Fruit fly (Drosophila melanogaster) whole organism, embryonic: Measurements from ENCODE around the gene CG11374.

Experiments
- BEAF-32 ChIP-seq: fragments of 200-800 bp; sonication (Bioruptor generic); optimal IDR thresholded peaks from 3 replicates; lab custom pipeline; 2017; ENCODE audit warnings: missing biosample characterization, missing genetic modification characterization, mild to moderate bottlenecking, moderate library complexity, missing genetic modification reagents
- CG11696 ChIP-seq: fragments of 200-800 bp; sonication (Bioruptor generic); IDR thresholded peaks from 2 replicates; pipeline ENCODE4 v1.3.6; 2022; ENCODE audit warnings: missing biosample characterization, missing genetic modification characterization
- CG13894 ChIP-seq: fragments of 200-800 bp; sonication (Bioruptor generic); optimal IDR thresholded peaks from 3 replicates; lab custom pipeline; 2018; ENCODE audit warnings: missing biosample characterization, mild to moderate bottlenecking, missing genetic modification characterization, moderate library complexity
- CG15073 ChIP-seq: fragments of 200-800 bp; sonication (Bioruptor generic); optimal IDR thresholded peaks from 2 replicates; lab custom pipeline; 2016; ENCODE audit warnings: missing biosample characterization, missing genetic modification characterization
- CG18262 ChIP-seq: fragments of 200-800 bp; optimal IDR thresholded peaks from 3 replicates; lab custom pipeline; 2019; ENCODE audit warnings: missing biosample characterization, mild to moderate bottlenecking, missing genetic modification characterization, moderate library complexity
- CG18764 ChIP-seq: fragments of 200-800 bp; sonication (Bioruptor generic); optimal IDR thresholded peaks from 3 replicates; lab custom pipeline; 2016; ENCODE audit warnings: missing biosample characterization, missing genetic modification characterization
- CG2116 ChIP-seq: fragments of 200-800 bp; sonication (Bioruptor generic); optimal IDR thresholded peaks from 3 replicates; lab custom pipeline; 2018; ENCODE audit warnings: missing biosample characterization, mild to moderate bottlenecking, missing genetic modification characterization
- CG2712 ChIP-seq: fragments of 200-800 bp; optimal IDR thresholded peaks from 3 replicates; lab custom pipeline; 2019; ENCODE audit warnings: missing biosample characterization, mild to moderate bottlenecking, missing genetic modification characterization, moderate library complexity
- CG32532 ChIP-seq: fragments of 200-800 bp; sonication (Bioruptor generic); IDR thresholded peaks from 2 replicates; pipeline ENCODE4 v1.3.6; 2022; ENCODE audit warnings: missing biosample characterization, missing genetic modification characterization
- CG3281 ChIP-seq: fragments of 200-800 bp; sonication (Bioruptor generic); optimal IDR thresholded peaks from 3 replicates; lab custom pipeline; 2017; ENCODE audit warnings: missing biosample characterization, mild to moderate bottlenecking, missing genetic modification characterization
- CG33557 ChIP-seq: fragments of 200-800 bp; sonication (Bioruptor generic); optimal IDR thresholded peaks from 2 replicates; lab custom pipeline; 2019; ENCODE audit warnings: missing biosample characterization, mild to moderate bottlenecking, missing genetic modification characterization, moderate library complexity
- CG34224 ChIP-seq: fragments of 200-800 bp; sonication (Bioruptor generic); IDR thresholded peaks from 3 replicates; pipeline ENCODE4 v1.3.6; 2022; ENCODE audit warnings: missing biosample characterization, missing genetic modification characterization; ENCODE audit not compliant: partially characterized antibody
- CG6813 ChIP-seq: fragments of 200-800 bp; sonication (Bioruptor generic); optimal IDR thresholded peaks from 2 replicates; lab custom pipeline; 2017; ENCODE audit warnings: missing biosample characterization, missing genetic modification characterization, mild to moderate bottlenecking, moderate library complexity, missing genetic modification reagents
- CG8765 ChIP-seq: fragments of 200-800 bp; sonication (Bioruptor generic); IDR thresholded peaks from 2 replicates; pipeline ENCODE4 v1.3.6; 2022; ENCODE audit warnings: missing biosample characterization, missing genetic modification characterization
- CG9437 ChIP-seq: fragments of 200-800 bp; sonication (Bioruptor generic); optimal IDR thresholded peaks from 2 replicates; lab custom pipeline; 2018; ENCODE audit warnings: missing biosample characterization, mild to moderate bottlenecking, missing genetic modification characterization
- CG9817 ChIP-seq: fragments of 200-800 bp; sonication (Bioruptor generic); optimal IDR thresholded peaks from 2 replicates; lab custom pipeline; 2018; ENCODE audit warnings: missing biosample characterization, mild to moderate bottlenecking, missing genetic modification characterization, moderate library complexity
- D ChIP-seq, 2 experiments: fragments of 200-800 bp in 1 of 2; fragments of >200 bp in 1 of 2; sonication (Bioruptor generic) in 1 of 2; optimal IDR thresholded peaks; 2 replicates in 1 of 2; 3 replicates in 1 of 2; lab custom pipeline; 2017; ENCODE audit warnings: mild to moderate bottlenecking in 1 of 2, missing biosample characterization in 1 of 2, missing genetic modification characterization in 1 of 2, missing genetic modification reagents in 1 of 2
- Deaf1 ChIP-seq: fragments of 200-800 bp; optimal IDR thresholded peaks from 3 replicates; lab custom pipeline; 2019; ENCODE audit warnings: missing biosample characterization, mild to moderate bottlenecking, missing genetic modification characterization, moderate library complexity
- E2f2 ChIP-seq: fragments of 200-800 bp; sonication (Bioruptor generic); IDR thresholded peaks from 2 replicates; pipeline ENCODE4 v1.3.6; 2022; ENCODE audit warnings: missing biosample characterization, missing genetic modification characterization
- Gsc ChIP-seq: fragments of 200-800 bp; sonication (Bioruptor generic); IDR thresholded peaks from 2 replicates; pipeline ENCODE4 v1.3.6; 2022; ENCODE audit warnings: missing biosample characterization, missing genetic modification characterization
- HLH4C ChIP-seq: fragments of 200-800 bp; sonication (Bioruptor generic); IDR thresholded peaks from 3 replicates; pipeline ENCODE4 v1.3.6; 2022; ENCODE audit warnings: missing biosample characterization, missing genetic modification characterization; ENCODE audit not compliant: partially characterized antibody
- HLH54F ChIP-seq: fragments of 200-800 bp; sonication (Bioruptor generic); optimal IDR thresholded peaks from 3 replicates; lab custom pipeline; 2016; ENCODE audit warnings: missing biosample characterization, missing genetic modification characterization
- Hmx ChIP-seq: fragments of 200-800 bp; sonication (Bioruptor generic); optimal IDR thresholded peaks from 2 replicates; lab custom pipeline; 2016; ENCODE audit warnings: missing biosample characterization, missing genetic modification characterization
- Hr39 ChIP-seq: fragments of >200 bp; optimal IDR thresholded peaks from 2 replicates; lab custom pipeline; 2017
- Hr78 ChIP-seq, 2 experiments: fragments of 200-800 bp in 1 of 2; fragments of >200 bp in 1 of 2; sonication (Bioruptor generic) in 1 of 2; optimal IDR thresholded peaks; 2 replicates each; lab custom pipeline; 2017 to 2019; ENCODE audit warnings: missing biosample characterization in 2 of 2, missing genetic modification characterization in 2 of 2, mild to moderate bottlenecking in 1 of 2, moderate library complexity in 1 of 2
- Nf-YB ChIP-seq: fragments of 200-800 bp; sonication (Bioruptor generic); optimal IDR thresholded peaks from 3 replicates; lab custom pipeline; 2019; ENCODE audit warnings: missing biosample characterization, mild to moderate bottlenecking, missing genetic modification characterization, moderate library complexity
- Sox102F ChIP-seq: fragments of 200-800 bp; sonication (Bioruptor generic); optimal IDR thresholded peaks from 2 replicates; lab custom pipeline; 2018; ENCODE audit warnings: missing biosample characterization, mild to moderate bottlenecking, missing genetic modification characterization, moderate library complexity
- Stat92E ChIP-seq, 3 experiments: fragments of >200 bp in 2 of 3; fragments of 200-800 bp in 1 of 3; sonication (Bioruptor generic) in 1 of 3; optimal IDR thresholded peaks; 2 replicates each; lab custom pipeline; 2017 to 2019; ENCODE audit warnings: missing biosample characterization in 3 of 3, missing genetic modification characterization in 3 of 3, mild to moderate bottlenecking in 1 of 3, moderate library complexity in 1 of 3
- TFAM ChIP-seq: fragments of 200-800 bp; sonication (Bioruptor generic); optimal IDR thresholded peaks from 2 replicates; lab custom pipeline; 2017; ENCODE audit warnings: missing biosample characterization, missing genetic modification characterization, inconsistent platforms
- br ChIP-seq: fragments of >200 bp; optimal IDR thresholded peaks from 2 replicates; lab custom pipeline; 2017
- caup ChIP-seq: fragments of 200-800 bp; sonication (Bioruptor generic); optimal IDR thresholded peaks from 3 replicates; lab custom pipeline; 2017; ENCODE audit warnings: missing biosample characterization, mild to moderate bottlenecking, missing genetic modification characterization, moderate library complexity; ENCODE audit not compliant: severe bottlenecking
- cwo ChIP-seq: fragments of 200-800 bp; sonication (Bioruptor generic); optimal IDR thresholded peaks from 3 replicates; lab custom pipeline; 2017; ENCODE audit warnings: missing biosample characterization, missing genetic modification characterization, mild to moderate bottlenecking, moderate library complexity, missing genetic modification reagents
- dysf ChIP-seq: fragments of 200-800 bp; sonication (Bioruptor generic); IDR thresholded peaks from 3 replicates; pipeline ENCODE4 v1.3.6; 2022; ENCODE audit warnings: missing biosample characterization, missing genetic modification characterization
- fd102C ChIP-seq: fragments of 200-800 bp; sonication (Bioruptor generic); optimal IDR thresholded peaks from 2 replicates; lab custom pipeline; 2018; ENCODE audit warnings: missing biosample characterization, mild to moderate bottlenecking, missing genetic modification characterization, moderate library complexity
- fd96Cb ChIP-seq: fragments of 200-800 bp; sonication (Bioruptor generic); optimal IDR thresholded peaks from 2 replicates; lab custom pipeline; 2018; ENCODE audit warnings: missing biosample characterization, mild to moderate bottlenecking, missing genetic modification characterization, moderate library complexity
- gfzf ChIP-seq: fragments of 200-800 bp; sonication (Bioruptor generic); optimal IDR thresholded peaks from 2 replicates; lab custom pipeline; 2016; ENCODE audit warnings: missing biosample characterization, mild to moderate bottlenecking, missing genetic modification characterization, moderate library complexity
- gsb ChIP-seq: fragments of 200-800 bp; sonication (Bioruptor generic); IDR thresholded peaks from 2 replicates; pipeline ENCODE4 v1.3.6; 2022; ENCODE audit warnings: missing biosample characterization, missing genetic modification characterization
- jigr1 ChIP-seq: fragments of 200-800 bp; sonication (Bioruptor generic); IDR thresholded peaks from 3 replicates; pipeline ENCODE4 v1.3.6; 2022; ENCODE audit warnings: missing biosample characterization, missing genetic modification characterization
- ken ChIP-seq: fragments of 200-800 bp; sonication (Bioruptor generic); IDR thresholded peaks from 3 replicates; pipeline ENCODE4 v1.3.6; 2022; ENCODE audit warnings: missing biosample characterization, missing genetic modification characterization
- lab ChIP-seq: fragments of 200-800 bp; sonication (Bioruptor generic); optimal IDR thresholded peaks from 3 replicates; lab custom pipeline; 2017; ENCODE audit warnings: missing biosample characterization, missing genetic modification characterization, mild to moderate bottlenecking, moderate library complexity, missing genetic modification reagents
- nau ChIP-seq: fragments of 200-800 bp; sonication (Bioruptor generic); optimal IDR thresholded peaks from 3 replicates; lab custom pipeline; 2017; ENCODE audit warnings: missing biosample characterization, mild to moderate bottlenecking, missing genetic modification characterization, missing genetic modification reagents
- slou ChIP-seq: fragments of 200-800 bp; sonication (Bioruptor generic); optimal IDR thresholded peaks from 3 replicates; lab custom pipeline; 2016; ENCODE audit warnings: missing biosample characterization, missing genetic modification characterization
- slp2 ChIP-seq: fragments of 200-800 bp; sonication (Bioruptor generic); optimal IDR thresholded peaks from 2 replicates; lab custom pipeline; 2016; ENCODE audit warnings: missing biosample characterization, missing genetic modification characterization
- sna ChIP-seq: fragments of 200-800 bp; sonication (Bioruptor generic); IDR thresholded peaks from 2 replicates; pipeline ENCODE4 v1.3.6; 2022; ENCODE audit warnings: missing biosample characterization, missing genetic modification characterization; ENCODE audit not compliant: partially characterized antibody
- so ChIP-seq: fragments of 200-800 bp; sonication (Bioruptor generic); IDR thresholded peaks from 3 replicates; pipeline ENCODE4 v1.3.6; 2022; ENCODE audit warnings: missing biosample characterization, missing genetic modification characterization
- sob ChIP-seq: fragments of 200-800 bp; sonication (Bioruptor generic); IDR thresholded peaks from 2 replicates; pipeline ENCODE4 v1.3.6; 2022; ENCODE audit warnings: missing biosample characterization, missing genetic modification characterization
- yki ChIP-seq: fragments of >200 bp; optimal IDR thresholded peaks from 3 replicates; lab custom pipeline; 2018

Gene CG11374

DNA sequence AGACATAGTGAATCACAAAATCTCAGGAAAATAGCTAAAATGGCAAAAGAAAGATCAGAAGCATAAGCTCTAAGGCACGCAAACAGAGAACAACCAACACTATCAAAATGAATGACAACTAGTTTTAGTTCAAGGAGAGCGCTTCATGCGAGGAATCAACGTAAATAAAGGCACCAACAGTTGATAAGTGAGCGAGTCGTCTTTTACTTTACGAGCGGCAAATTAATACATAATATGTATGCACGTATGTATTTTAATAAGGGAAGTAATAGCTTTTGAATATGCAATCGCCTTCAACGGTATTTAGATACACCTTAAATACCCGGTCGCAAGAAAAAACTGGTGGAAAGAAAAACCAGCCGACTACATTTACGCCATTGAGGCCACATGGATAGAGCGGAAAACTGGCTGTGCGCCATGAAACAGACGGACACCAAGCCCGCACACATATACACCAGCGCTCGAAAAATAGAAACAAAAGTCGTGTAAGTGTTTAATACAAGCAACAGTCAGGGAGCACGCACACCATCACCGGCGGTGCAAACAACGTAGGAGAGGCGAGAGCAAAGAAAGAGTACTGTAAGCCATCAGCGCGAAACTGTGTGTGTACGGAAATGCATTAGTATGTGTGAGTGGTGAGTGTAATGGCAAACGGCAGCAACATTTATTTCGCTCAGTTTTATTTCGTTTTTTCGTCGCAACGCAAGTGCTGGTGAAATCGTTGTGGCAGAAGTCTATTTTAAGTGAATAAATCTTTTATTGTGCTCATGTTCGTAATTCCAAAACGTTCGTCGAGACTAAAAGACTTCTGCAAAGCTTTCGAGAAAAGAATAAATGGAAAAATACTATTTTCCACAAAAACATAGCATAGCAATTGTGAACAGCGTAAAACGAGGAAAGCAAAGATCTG is 9.5 kb upstream of the CG11374 start, which contains the start of gene dbr (continued):
- peak; percentile 8 for TF ChIP-seq D (optimal IDR thresholded peaks at IDR 0.05; lab: Kevin White, UChicago)
- peak; percentile 25 for TF ChIP-seq D (GFP tag; optimal IDR thresholded peaks at IDR 0.05; lab: Kevin White, UChicago)
- TF ChIP-seq CG34224 = no peak
- no peak for TF ChIP-seq BEAF-32 (GFP tag; lab: Kevin White, UChicago)
- TF ChIP-seq CG2712 (tag; lab: Kevin White, UChicago) = peak; percentile 17
- TF ChIP-seq HLH54F = no peak
- TF ChIP-seq gfzf (GFP tag; lab: Kevin White, UChicago) = no peak
- TF ChIP-seq so (GFP tag; lab: Robert Waterston, UW) = peak; percentile 35; the same call in 1 of the 3 replicates
- peak; percentile 65 for TF ChIP-seq Deaf1 (tag; lab: Kevin White, UChicago)
- TF ChIP-seq Hr39 (lab: Kevin White, UChicago) = no peak
- no peak for TF ChIP-seq jigr1 (GFP tag; lab: Robert Waterston, UW)
- peak in 1 of 2 experiments; percentile 6 for TF ChIP-seq Hr78 (GFP tag; optimal IDR thresholded peaks at IDR 0.05; lab: Kevin White, UChicago)
- TF ChIP-seq sna (GFP tag; lab: Robert Waterston, UW) = peak; percentile 50; the same call in 1 of the 2 replicates
- TF ChIP-seq CG11696 (GFP tag; lab: Robert Waterston, UW) = no peak
- TF ChIP-seq lab (GFP tag; lab: Kevin White, UChicago) = peak; percentile 64
- peak; percentile 20 for TF ChIP-seq CG33557 (GFP tag; lab: Kevin White, UChicago)
- TF ChIP-seq fd96Cb (tag; lab: Kevin White, UChicago) = no peak
- no peak for TF ChIP-seq nau (GFP tag; lab: Kevin White, UChicago)
- TF ChIP-seq br (lab: Kevin White, UChicago) = no peak
- TF ChIP-seq CG9437 (GFP tag; lab: Kevin White, UChicago) = no peak
- TF ChIP-seq dysf (GFP tag; lab: Robert Waterston, UW) = 0 out of 3 replicates have a peak, but pooled peaks have one; percentile 8
- TF ChIP-seq yki (lab: Kevin White, UChicago) = peak; percentile 0
- no peak for TF ChIP-seq CG9817 (tag; lab: Kevin White, UChicago)
- TF ChIP-seq caup (GFP tag; lab: Kevin White, UChicago) = no peak
- 0 out of 2 replicates have a peak, but pooled peaks have one; percentile 22 for TF ChIP-seq CG32532
- TF ChIP-seq E2f2 (GFP tag; lab: Robert Waterston, UW) = no peak
- TF ChIP-seq HLH4C = no peak
- no peak for TF ChIP-seq cwo (GFP tag; lab: Kevin White, UChicago)
- TF ChIP-seq slou (GFP tag; lab: Kevin White, UChicago) = no peak
- no peak for TF ChIP-seq fd102C (GFP tag; lab: Kevin White, UChicago)
- TF ChIP-seq gsb = no peak
- TF ChIP-seq Sox102F (GFP tag; lab: Kevin White, UChicago) = no peak
- peak; percentile 1 for TF ChIP-seq CG18262 (tag; lab: Kevin White, UChicago)
- no peak for TF ChIP-seq CG3281
- no peak for TF ChIP-seq Gsc (GFP tag; lab: Robert Waterston, UW)
- TF ChIP-seq CG15073 (GFP tag; lab: Kevin White, UChicago) = no peak
- no peak for TF ChIP-seq CG18764 (GFP tag; lab: Kevin White, UChicago)
- TF ChIP-seq ken (GFP tag; lab: Robert Waterston, UW) = no peak
- 0 out of 2 replicates have a peak, but pooled peaks have one; percentile 32 for TF ChIP-seq sob (GFP tag; lab: Robert Waterston, UW)
- TF ChIP-seq slp2 = no peak
- peak; percentile 91 for TF ChIP-seq CG13894 (tag; lab: Kevin White, UChicago)
- TF ChIP-seq Hmx = no peak
- TF ChIP-seq CG8765 = no peak
- no peak for TF ChIP-seq Nf-YB (GFP tag; lab: Kevin White, UChicago)
- TF ChIP-seq CG6813 (GFP tag; lab: Kevin White, UChicago) = no peak
- TF ChIP-seq CG2116 = no peak
- TF ChIP-seq TFAM (GFP tag; lab: Kevin White, UChicago) = no peak
- TF ChIP-seq Stat92E (GFP tag; optimal IDR thresholded peaks at IDR 0.05; lab: Kevin White, UChicago) = peak in 1 of 3 experiments; percentile 44
